Worm (Caenorhabditis elegans) whole organism, late embryonic: ENCODE data around the gene T01H3.2.

Source experiments
- ceh-31 ChIP-seq: sonication (generic microtip); optimal IDR thresholded peaks from 2 replicates; lab custom pipeline; 2016; ENCODE audit warnings: missing genetic modification characterization, missing compliant biosample characterization
- unc-42 ChIP-seq: sonication (generic microtip); optimal IDR thresholded peaks from 2 replicates; lab custom pipeline; 2016; ENCODE audit warnings: missing genotype, missing genetic modification characterization, missing compliant biosample characterization

DNA sequence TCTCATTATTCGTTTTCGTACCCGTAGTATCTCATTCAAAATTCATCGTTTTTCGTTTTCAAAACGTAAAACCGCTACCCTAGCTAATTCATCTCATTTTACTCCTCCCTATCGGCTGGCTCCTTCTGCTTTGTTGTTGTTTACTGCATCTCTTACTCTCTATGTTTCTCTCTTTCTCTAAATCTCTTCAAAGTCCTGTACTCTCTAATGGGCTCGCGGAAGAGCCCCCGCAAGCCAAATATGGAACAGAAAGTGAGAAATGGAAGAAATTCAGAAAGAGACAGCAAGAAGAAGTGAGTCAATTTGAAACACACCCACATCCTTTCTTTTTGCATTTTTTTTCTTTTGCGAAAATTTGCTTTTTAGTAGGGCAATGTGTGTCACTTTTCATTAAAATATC lies 39.1 kb downstream of the T01H3.2 start:
- TF ChIP-seq ceh-31 = no peak
- no peak for TF ChIP-seq unc-42 (tag; lab: Kevin White, UChicago)
